Fruit fly (Drosophila melanogaster) whole organism, embryonic: ENCODE results near the gene Ssu72.

Experiments
- Bdp1 ChIP-seq: fragments of 200-800 bp; sonication (Bioruptor generic); optimal IDR thresholded peaks from 3 replicates; lab custom pipeline; 2016; ENCODE audit warnings: missing biosample characterization, missing genetic modification characterization
- Bgb ChIP-seq: fragments of 200-800 bp; sonication (Bioruptor generic); IDR thresholded peaks from 2 replicates; pipeline ENCODE4 v1.3.6; 2022; ENCODE audit warnings: missing biosample characterization, missing genetic modification characterization; ENCODE audit not compliant: partially characterized antibody
- CG10366 ChIP-seq: fragments of 200-800 bp; sonication (Bioruptor generic); IDR thresholded peaks from 2 replicates; pipeline ENCODE4 v1.3.6; 2022; ENCODE audit warnings: missing biosample characterization, missing genetic modification characterization
- CG10654 ChIP-seq: fragments of 200-800 bp; sonication (Bioruptor generic); optimal IDR thresholded peaks from 2 replicates; lab custom pipeline; 2016; ENCODE audit warnings: missing biosample characterization, missing genetic modification characterization
- CG11093 ChIP-seq: fragments of 200-800 bp; sonication (Bioruptor generic); IDR thresholded peaks from 3 replicates; pipeline ENCODE4 v1.3.6; 2022; ENCODE audit warnings: missing biosample characterization, missing genetic modification characterization
- CG11695 ChIP-seq: fragments of 200-800 bp; sonication (Bioruptor generic); IDR thresholded peaks from 3 replicates; pipeline ENCODE4 v1.3.6; 2022; ENCODE audit warnings: missing biosample characterization, missing genetic modification characterization
- CG11696 ChIP-seq: fragments of 200-800 bp; sonication (Bioruptor generic); IDR thresholded peaks from 2 replicates; pipeline ENCODE4 v1.3.6; 2022; ENCODE audit warnings: missing biosample characterization, missing genetic modification characterization
- CG12219 ChIP-seq: fragments of 200-800 bp; sonication (Bioruptor generic); optimal IDR thresholded peaks from 3 replicates; lab custom pipeline; 2018; ENCODE audit warnings: missing biosample characterization, mild to moderate bottlenecking, missing genetic modification characterization
- CG12299 ChIP-seq: fragments of 200-800 bp; sonication (Bioruptor generic); optimal IDR thresholded peaks from 2 replicates; lab custom pipeline; 2018; ENCODE audit warnings: missing biosample characterization, mild to moderate bottlenecking, missing genetic modification characterization
- CG12659 ChIP-seq: fragments of 200-800 bp; sonication (Bioruptor generic); optimal IDR thresholded peaks from 3 replicates; lab custom pipeline; 2017; ENCODE audit warnings: mild to moderate bottlenecking, missing biosample characterization, missing genetic modification reagents, missing genetic modification characterization
- CG12744 ChIP-seq: fragments of 200-800 bp; sonication (Bioruptor generic); optimal IDR thresholded peaks from 2 replicates; lab custom pipeline; 2016; ENCODE audit warnings: missing biosample characterization, missing genetic modification characterization
- CG13775 ChIP-seq: fragments of 200-800 bp; sonication (Bioruptor generic); optimal IDR thresholded peaks from 3 replicates; lab custom pipeline; 2017; ENCODE audit warnings: missing biosample characterization, mild to moderate bottlenecking, missing genetic modification characterization
- CG15514 ChIP-seq: fragments of 200-800 bp; sonication (Bioruptor generic); optimal IDR thresholded peaks from 3 replicates; lab custom pipeline; 2017; ENCODE audit warnings: missing biosample characterization, missing genetic modification characterization, mild to moderate bottlenecking, moderate library complexity, missing genetic modification reagents
- CG1602 ChIP-seq: fragments of 200-800 bp; sonication (Bioruptor generic); optimal IDR thresholded peaks from 3 replicates; lab custom pipeline; 2016; ENCODE audit warnings: missing biosample characterization, missing genetic modification characterization
- CG17385 ChIP-seq: fragments of 200-800 bp; sonication (Bioruptor generic); optimal IDR thresholded peaks from 3 replicates; lab custom pipeline; 2018; ENCODE audit warnings: missing biosample characterization, mild to moderate bottlenecking, missing genetic modification characterization
- CG2129 ChIP-seq: fragments of 200-800 bp; sonication (Bioruptor generic); IDR thresholded peaks from 2 replicates; pipeline ENCODE4 v1.3.6; 2022; ENCODE audit warnings: missing biosample characterization, missing genetic modification characterization; ENCODE audit not compliant: partially characterized antibody
- CG32772 ChIP-seq: fragments of 200-800 bp; sonication (Bioruptor generic); IDR thresholded peaks from 2 replicates; pipeline ENCODE4 v1.3.6; 2022; ENCODE audit warnings: missing biosample characterization, missing genetic modification characterization
- CG3407 ChIP-seq: fragments of 200-800 bp; sonication (Bioruptor generic); optimal IDR thresholded peaks from 2 replicates; lab custom pipeline; 2018; ENCODE audit warnings: missing biosample characterization, mild to moderate bottlenecking, missing genetic modification characterization
- CG34224 ChIP-seq: fragments of 200-800 bp; sonication (Bioruptor generic); IDR thresholded peaks from 3 replicates; pipeline ENCODE4 v1.3.6; 2022; ENCODE audit warnings: missing biosample characterization, missing genetic modification characterization; ENCODE audit not compliant: partially characterized antibody
- CG4424 ChIP-seq: fragments of 200-800 bp; sonication (Bioruptor generic); optimal IDR thresholded peaks from 3 replicates; lab custom pipeline; 2016; ENCODE audit warnings: missing biosample characterization, missing genetic modification characterization
- CG4707 ChIP-seq: fragments of 200-800 bp; sonication (Bioruptor generic); optimal IDR thresholded peaks from 2 replicates; lab custom pipeline; 2018; ENCODE audit warnings: missing biosample characterization, mild to moderate bottlenecking, missing genetic modification characterization, moderate library complexity
- CG6791 ChIP-seq: fragments of 200-800 bp; sonication (Bioruptor generic); IDR thresholded peaks from 3 replicates; pipeline ENCODE4 v1.3.6; 2022; ENCODE audit warnings: missing biosample characterization, missing genetic modification characterization; ENCODE audit not compliant: partially characterized antibody
- CG7372 ChIP-seq: fragments of 200-800 bp; sonication (Bioruptor generic); IDR thresholded peaks from 2 replicates; pipeline ENCODE4 v1.3.6; 2022; ENCODE audit warnings: missing biosample characterization, missing genetic modification characterization
- CG7963 ChIP-seq: fragments of 200-800 bp; sonication (Bioruptor generic); IDR thresholded peaks from 3 replicates; pipeline ENCODE4 v1.3.6; 2022; ENCODE audit warnings: missing biosample characterization, missing genetic modification characterization; ENCODE audit not compliant: partially characterized antibody
- CG8089 ChIP-seq: fragments of 200-800 bp; sonication (Bioruptor generic); optimal IDR thresholded peaks from 3 replicates; lab custom pipeline; 2016; ENCODE audit warnings: missing biosample characterization, missing genetic modification characterization
- CG9215 ChIP-seq: fragments of 200-800 bp; sonication (Bioruptor generic); IDR thresholded peaks from 2 replicates; pipeline ENCODE4 v1.3.6; 2022; ENCODE audit warnings: missing biosample characterization, missing genetic modification characterization
- CG9817 ChIP-seq: fragments of 200-800 bp; sonication (Bioruptor generic); optimal IDR thresholded peaks from 2 replicates; lab custom pipeline; 2018; ENCODE audit warnings: missing biosample characterization, mild to moderate bottlenecking, missing genetic modification characterization, moderate library complexity
- Elba2 ChIP-seq: fragments of 200-800 bp; sonication (Bioruptor generic); optimal IDR thresholded peaks from 3 replicates; lab custom pipeline; 2016; ENCODE audit warnings: missing biosample characterization, missing genetic modification characterization
- Fer1 ChIP-seq: fragments of 200-800 bp; sonication (Bioruptor generic); optimal IDR thresholded peaks from 2 replicates; lab custom pipeline; 2017; ENCODE audit warnings: missing biosample characterization, mild to moderate bottlenecking, missing genetic modification characterization
- Kr ChIP-seq: fragments of 200-800 bp; sonication (Bioruptor generic); optimal IDR thresholded peaks from 2 replicates; lab custom pipeline; 2017; ENCODE audit warnings: missing biosample characterization, mild to moderate bottlenecking, missing genetic modification characterization
- NK7.1 ChIP-seq: fragments of 200-800 bp; sonication (Bioruptor generic); optimal IDR thresholded peaks from 3 replicates; lab custom pipeline; 2016; ENCODE audit warnings: missing biosample characterization, missing genetic modification characterization
- Nf-YA ChIP-seq: fragments of 200-800 bp; sonication (Bioruptor generic); IDR thresholded peaks from 2 replicates; pipeline ENCODE4 v1.3.6; 2022; ENCODE audit warnings: missing biosample characterization, missing genetic modification characterization
- Taf1 ChIP-seq: fragments of 200-800 bp; sonication (Bioruptor generic); IDR thresholded peaks from 2 replicates; pipeline ENCODE4 v1.3.6; 2022; ENCODE audit warnings: missing biosample characterization, missing genetic modification characterization
- cato ChIP-seq: fragments of 200-800 bp; sonication (Bioruptor generic); optimal IDR thresholded peaks from 2 replicates; lab custom pipeline; 2016; ENCODE audit warnings: missing biosample characterization, missing genetic modification characterization, borderline replicate concordance
- chinmo ChIP-seq: fragments of 200-800 bp; sonication (Bioruptor generic); IDR thresholded peaks from 4 replicates; pipeline ENCODE4 v1.3.6; 2022; ENCODE audit warnings: missing biosample characterization, missing genetic modification characterization; ENCODE audit not compliant: partially characterized antibody
- crol ChIP-seq: fragments of 200-800 bp; sonication (Bioruptor generic); IDR thresholded peaks from 2 replicates; pipeline ENCODE4 v1.3.6; 2022; ENCODE audit warnings: missing biosample characterization, missing genetic modification characterization
- da ChIP-seq: fragments of 200-800 bp; sonication (Bioruptor generic); optimal IDR thresholded peaks from 2 replicates; lab custom pipeline; 2016; ENCODE audit warnings: missing biosample characterization, missing genetic modification characterization
- dan ChIP-seq: fragments of 200-800 bp; sonication (Bioruptor generic); IDR thresholded peaks from 2 replicates; pipeline ENCODE4 v1.3.6; 2022; ENCODE audit warnings: missing biosample characterization, missing genetic modification characterization
- ewg ChIP-seq: fragments of 200-800 bp; sonication (Bioruptor generic); optimal IDR thresholded peaks from 3 replicates; lab custom pipeline; 2017; ENCODE audit warnings: mild to moderate bottlenecking, missing biosample characterization, missing genetic modification reagents, missing genetic modification characterization
- gfzf ChIP-seq: fragments of 200-800 bp; sonication (Bioruptor generic); optimal IDR thresholded peaks from 2 replicates; lab custom pipeline; 2016; ENCODE audit warnings: missing biosample characterization, mild to moderate bottlenecking, missing genetic modification characterization, moderate library complexity
- ham ChIP-seq: fragments of 200-800 bp; sonication (Bioruptor generic); IDR thresholded peaks from 2 replicates; pipeline ENCODE4 v1.3.6; 2022; ENCODE audit warnings: missing biosample characterization, missing genetic modification characterization
- ind ChIP-seq: fragments of 200-800 bp; sonication (Bioruptor generic); optimal IDR thresholded peaks from 3 replicates; lab custom pipeline; 2016; ENCODE audit warnings: missing biosample characterization, missing genetic modification characterization
- kah ChIP-seq: fragments of 200-800 bp; sonication (Bioruptor generic); optimal IDR thresholded peaks from 2 replicates; lab custom pipeline; 2018; ENCODE audit warnings: missing biosample characterization, mild to moderate bottlenecking, missing genetic modification characterization
- maf-S ChIP-seq: fragments of 200-800 bp; sonication (Bioruptor generic); optimal IDR thresholded peaks from 2 replicates; lab custom pipeline; 2016; ENCODE audit warnings: missing biosample characterization, missing genetic modification characterization
- org-1 ChIP-seq: fragments of 200-800 bp; sonication (Bioruptor generic); optimal IDR thresholded peaks from 2 replicates; lab custom pipeline; 2017; ENCODE audit warnings: missing biosample characterization, missing genetic modification characterization
- row ChIP-seq: fragments of 200-800 bp; sonication (Bioruptor generic); IDR thresholded peaks from 3 replicates; pipeline ENCODE4 v1.3.6; 2022; ENCODE audit warnings: missing biosample characterization, missing genetic modification characterization
- sisA ChIP-seq: fragments of 200-800 bp; sonication (Bioruptor generic); IDR thresholded peaks from 2 replicates; pipeline ENCODE4 v1.3.6; 2022; ENCODE audit warnings: missing biosample characterization, missing genetic modification characterization
- stwl ChIP-seq: fragments of 200-800 bp; sonication (Bioruptor generic); optimal IDR thresholded peaks from 3 replicates; lab custom pipeline; 2018; ENCODE audit warnings: missing biosample characterization, mild to moderate bottlenecking, missing genetic modification characterization, moderate library complexity
- usp ChIP-seq: fragments of >200 bp; optimal IDR thresholded peaks from 2 replicates; lab custom pipeline; 2017; ENCODE audit warnings: missing biosample characterization, missing genetic modification characterization
- wek ChIP-seq: fragments of 200-800 bp; sonication (Bioruptor generic); optimal IDR thresholded peaks from 3 replicates; lab custom pipeline; 2018; ENCODE audit warnings: missing biosample characterization, mild to moderate bottlenecking, missing genetic modification characterization, moderate library complexity
- zfh2 ChIP-seq: fragments of 200-800 bp; sonication (Bioruptor generic); optimal IDR thresholded peaks from 2 replicates; lab custom pipeline; 2016; ENCODE audit warnings: missing biosample characterization, missing genetic modification characterization

The Ssu72 gene

dm6 chrX:19622924-19623323, 41.4 kb upstream of the Ssu72 start, which contains the start of the genes Naa20A and MKP-4 (continued):
- TF ChIP-seq CG11093, result no peak
- TF ChIP-seq CG15514 (GFP tag; lab: Kevin White, UChicago), result no peak
- TF ChIP-seq chinmo (GFP tag; lab: Robert Waterston, UW), result peak; percentile 69; the same call in 1 of the 4 replicates
- TF ChIP-seq CG12659 (GFP tag; lab: Kevin White, UChicago), result peak; percentile 36
- no peak for TF ChIP-seq org-1 (GFP tag; lab: Kevin White, UChicago)
- no peak for TF ChIP-seq CG9817 (tag; lab: Kevin White, UChicago)
- no peak for TF ChIP-seq usp (GFP tag; lab: Kevin White, UChicago)
- TF ChIP-seq Kr, result no peak
- TF ChIP-seq CG8089 (GFP tag; lab: Kevin White, UChicago), result no peak
- peak; percentile 77; the same call in 1 of the 2 replicates for TF ChIP-seq Bgb (GFP tag; lab: Robert Waterston, UW)
- no peak for TF ChIP-seq CG1602 (GFP tag; lab: Kevin White, UChicago)
- no peak for TF ChIP-seq CG13775 (GFP tag; lab: Kevin White, UChicago)
- peak; percentile 5 for TF ChIP-seq Fer1 (GFP tag; lab: Kevin White, UChicago)
- no peak for TF ChIP-seq sisA (GFP tag; lab: Robert Waterston, UW)
- TF ChIP-seq wek (GFP tag; lab: Kevin White, UChicago), result no peak
- no peak for TF ChIP-seq kah (GFP tag; lab: Kevin White, UChicago)
- peak; percentile 28; the same call in 1 of the 2 replicates for TF ChIP-seq CG2129 (GFP tag; lab: Robert Waterston, UW)
- TF ChIP-seq row (GFP tag; lab: Robert Waterston, UW), result peak; percentile 28; the same call in 1 of the 3 replicates
- no peak for TF ChIP-seq Nf-YA (GFP tag; lab: Robert Waterston, UW)
- TF ChIP-seq CG10654, result no peak
- TF ChIP-seq CG12744 (GFP tag; lab: Kevin White, UChicago), result no peak
- no peak for TF ChIP-seq NK7.1 (GFP tag; lab: Kevin White, UChicago)
- TF ChIP-seq dan (GFP tag; lab: Robert Waterston, UW), result no peak
- no peak for TF ChIP-seq CG4424 (GFP tag; lab: Kevin White, UChicago)
- peak; percentile 52; the same call in 1 of the 2 replicates for TF ChIP-seq CG11696
- no peak for TF ChIP-seq da (GFP tag; lab: Kevin White, UChicago)
- TF ChIP-seq CG12299, result no peak
- no peak for TF ChIP-seq CG7963 (GFP tag; lab: Robert Waterston, UW)
- no peak for TF ChIP-seq CG7372 (GFP tag; lab: Robert Waterston, UW)
- TF ChIP-seq maf-S, result no peak
- no peak for TF ChIP-seq CG4707 (GFP tag; lab: Kevin White, UChicago)
- TF ChIP-seq CG9215 (GFP tag; lab: Robert Waterston, UW), result no peak
- TF ChIP-seq ewg, result peak; percentile 7
- TF ChIP-seq gfzf (GFP tag; lab: Kevin White, UChicago), result peak; percentile 62
- no peak for TF ChIP-seq ham
- TF ChIP-seq stwl (tag; lab: Kevin White, UChicago), result peak; percentile 48
- no peak for TF ChIP-seq ind (GFP tag; lab: Kevin White, UChicago)
- TF ChIP-seq Taf1 (GFP tag; lab: Robert Waterston, UW), result no peak
- TF ChIP-seq CG10366, result no peak
- TF ChIP-seq CG17385 (GFP tag; lab: Kevin White, UChicago), result peak; percentile 82
- no peak for TF ChIP-seq crol (GFP tag; lab: Robert Waterston, UW)
- TF ChIP-seq Bdp1 (GFP tag; lab: Kevin White, UChicago), result no peak
- TF ChIP-seq CG34224 (GFP tag; lab: Robert Waterston, UW), result peak; percentile 70
- TF ChIP-seq CG12219 (GFP tag; lab: Kevin White, UChicago), result no peak
- no peak for TF ChIP-seq Elba2
- TF ChIP-seq CG3407, result no peak
- TF ChIP-seq CG32772 (GFP tag; lab: Robert Waterston, UW), result no peak
- no peak for TF ChIP-seq CG11695
- peak; percentile 68 for TF ChIP-seq CG6791
- no peak for TF ChIP-seq cato
- TF ChIP-seq zfh2 (GFP tag; lab: Kevin White, UChicago), result no peak
